Fruit fly (Drosophila melanogaster): ENCODE results near the gene tal-2A.
A peak's percentile ranks its signal among the peaks of the same experiment; 100 is the strongest.

tal-2A gene

DNA sequence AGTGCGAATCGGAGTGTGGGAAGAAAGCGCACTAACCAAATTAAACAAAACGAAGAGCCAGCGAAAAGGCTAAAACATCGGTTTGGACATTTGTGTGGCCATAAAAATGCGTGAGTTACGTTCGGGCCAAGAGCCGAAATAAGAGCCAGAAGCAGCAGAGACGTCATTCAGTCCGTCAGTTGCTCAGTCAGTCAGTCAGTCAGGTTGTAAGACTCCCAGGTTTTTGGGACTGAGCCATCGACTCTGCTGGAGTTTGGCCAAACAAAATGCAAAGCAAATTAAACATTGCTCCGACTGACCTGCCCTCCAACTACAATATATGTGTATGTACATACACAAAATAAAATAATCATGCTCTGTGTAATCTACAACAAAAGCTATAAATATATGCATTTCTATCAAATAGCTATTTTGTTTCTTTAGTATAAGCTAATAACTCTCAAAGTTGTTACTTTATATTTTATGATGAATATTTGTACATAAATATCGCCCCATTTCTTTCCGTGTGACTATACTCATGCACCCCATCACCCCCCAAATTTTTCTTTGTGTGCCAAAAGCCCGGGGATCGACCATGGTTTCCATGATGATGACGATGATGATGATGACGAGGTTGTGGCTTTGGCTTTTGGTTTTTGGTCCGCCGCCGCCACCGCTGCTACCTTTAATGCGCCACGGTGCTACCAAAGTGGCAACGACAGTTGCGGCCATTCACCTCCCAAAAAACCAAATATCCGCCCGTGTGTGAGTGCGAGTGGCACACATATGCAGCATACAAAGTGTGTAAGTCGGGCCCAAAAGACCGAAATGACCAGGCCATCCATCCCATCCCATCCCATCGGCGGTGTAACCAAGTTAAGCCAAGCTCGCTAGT is 19.6 kb upstream of the tal-2A start (continued):
- TF ChIP-seq B-H2 (GFP tag; optimal IDR thresholded peaks at IDR 0.05) (no peak), fd3F (GFP tag; optimal IDR thresholded peaks at IDR 0.05) (no peak), tx (GFP tag; optimal IDR thresholded peaks at IDR 0.05) (no peak), YL-1 (GFP tag; optimal IDR thresholded peaks at IDR 0.05) (no peak), cas (GFP tag; IDR thresholded peaks at IDR 0.05) (no peak), chinmo (GFP tag; IDR thresholded peaks at IDR 0.05; ENCODE audit: partially characterized antibody) (no peak), CG10654 (GFP tag; optimal IDR thresholded peaks at IDR 0.05) (no peak), Scr (GFP tag; IDR thresholded peaks at IDR 0.05; ENCODE audit: partially characterized antibody) (no peak), CG18599 (GFP tag; optimal IDR thresholded peaks at IDR 0.05) (no peak), CG18764 (GFP tag; optimal IDR thresholded peaks at IDR 0.05) (no peak), CHES-1-like (GFP tag; optimal IDR thresholded peaks at IDR 0.05) (no peak), CG32772 (GFP tag; IDR thresholded peaks at IDR 0.05) (peak; percentile 29; the same call in 1 of the 2 replicates), ttk (GFP tag; IDR thresholded peaks at IDR 0.05) (peak; percentile 52; the same call in 1 of the 2 replicates), E2f2 (GFP tag; IDR thresholded peaks at IDR 0.05) (no peak), dimm (GFP tag; IDR thresholded peaks at IDR 0.05) (no peak), pros (GFP tag; optimal IDR thresholded peaks at IDR 0.05) (no peak), CG9797 (GFP tag; optimal IDR thresholded peaks at IDR 0.05) (no peak), trh (GFP tag; optimal IDR thresholded peaks at IDR 0.05) (no peak), row (GFP tag; IDR thresholded peaks at IDR 0.05) (peak; percentile 37; the same call in 2 of the 3 replicates), CG17829 (tag; optimal IDR thresholded peaks at IDR 0.05) (peak; percentile 21), Rx (GFP tag; IDR thresholded peaks at IDR 0.05) (no peak), lola (GFP tag; optimal IDR thresholded peaks at IDR 0.05) (peak in 1 of 3 experiments; percentile 33), tin (GFP tag; optimal IDR thresholded peaks at IDR 0.05) (no peak), CG8924 (tag; optimal IDR thresholded peaks at IDR 0.05) (peak; percentile 17), CG7271 (tag; optimal IDR thresholded peaks at IDR 0.05) (no peak), CG10321 (GFP tag; IDR thresholded peaks at IDR 0.05) (no peak), CG14014 (GFP tag; IDR thresholded peaks at IDR 0.05) (no peak), jing (GFP tag; optimal IDR thresholded peaks at IDR 0.05) (no peak), hbn (GFP tag; IDR thresholded peaks at IDR 0.05; ENCODE audit: partially characterized antibody) (no peak), Sox102F (GFP tag; optimal IDR thresholded peaks at IDR 0.05) (peak; percentile 77), da (GFP tag; optimal IDR thresholded peaks at IDR 0.05) (no peak), vvl (GFP tag; IDR thresholded peaks at IDR 0.05) (peak; percentile 57; the same call in 1 of the 2 replicates), CG11247 (GFP tag; IDR thresholded peaks at IDR 0.05) (no peak), CG15479 (GFP tag; optimal IDR thresholded peaks at IDR 0.05) (no peak), tup (GFP tag; optimal IDR thresholded peaks at IDR 0.05) (no peak), ab (GFP tag; optimal IDR thresholded peaks at IDR 0.05) (no peak), pzg (GFP tag; optimal IDR thresholded peaks at IDR 0.05) (no peak), CG10462 (GFP tag; optimal IDR thresholded peaks at IDR 0.05) (no peak), CG15696 (tag; optimal IDR thresholded peaks at IDR 0.05) (no peak), CG4617 (GFP tag; optimal IDR thresholded peaks at IDR 0.05; ENCODE audit: borderline replicate concordance) (no peak), slp2 (GFP tag; optimal IDR thresholded peaks at IDR 0.05) (no peak), esg (GFP tag; conservative IDR thresholded peaks at IDR 0.05) (peak; percentile 47), CG43689 (GFP tag; IDR thresholded peaks at IDR 0.05) (no peak), Oli (tag; optimal IDR thresholded peaks at IDR 0.05) (peak; percentile 26), trem (tag; optimal IDR thresholded peaks at IDR 0.05) (peak; percentile 11), CG3995 (GFP tag; optimal IDR thresholded peaks at IDR 0.05) (no peak), org-1 (GFP tag; optimal IDR thresholded peaks at IDR 0.05) (no peak), ems (GFP tag; optimal IDR thresholded peaks at IDR 0.05) (no peak), Chrac-16 (GFP tag; optimal IDR thresholded peaks at IDR 0.05) (no peak)

Measured in whole organism, embryonic.